Worm (Caenorhabditis elegans): ENCODE data around the gene bath-31.

ce11 chrII:3684487-3685067, 47.2 kb upstream of the bath-31 start:
- TF ChIP-seq ztf-23 (GFP tag; IDR thresholded peaks at IDR 0.05): no peak
- no peak for TF ChIP-seq ztf-29 (GFP tag; IDR thresholded peaks at IDR 0.05)
- TF ChIP-seq flt-1 (GFP tag; IDR thresholded peaks at IDR 0.05): no peak
- TF ChIP-seq cog-1 (tag; optimal IDR thresholded peaks at IDR 0.05): no peak
- no peak for TF ChIP-seq klf-2 (GFP tag; conservative IDR thresholded peaks at IDR 0.05)
- no peak for TF ChIP-seq ref-1 (GFP tag; conservative IDR thresholded peaks at IDR 0.05)
- TF ChIP-seq med-1 (GFP tag; optimal IDR thresholded peaks at IDR 0.05; ENCODE audit: insufficient read depth): no peak
- TF ChIP-seq T22C8.4 (GFP tag; IDR thresholded peaks at IDR 0.05): no peak
- no peak for TF ChIP-seq tab-1 (GFP tag; IDR thresholded peaks at IDR 0.05)

All from whole organism, midembryonic.